Worm (Caenorhabditis elegans) whole organism, late embryonic: ENCODE data around the gene ess-2.

Experiments
- C08G9.2 ChIP-seq: sonication (generic microtip); optimal IDR thresholded peaks from 2 replicates; lab custom pipeline; 2016; ENCODE audit warnings: mild to moderate bottlenecking, missing genetic modification characterization, moderate library complexity, missing compliant biosample characterization
- C38D4.7 ChIP-seq: fragments of 200-800 bp; sonication (Bioruptor generic); optimal IDR thresholded peaks from 2 replicates; lab custom pipeline; 2018; ENCODE audit warnings: mild to moderate bottlenecking, missing genetic modification characterization, moderate library complexity, missing compliant biosample characterization
- F13H6.1 ChIP-seq: sonication (generic microtip); optimal IDR thresholded peaks from 2 replicates; lab custom pipeline; 2016; ENCODE audit warnings: missing genetic modification characterization, missing compliant biosample characterization
- K02D7.2 ChIP-seq: sonication (generic microtip); optimal IDR thresholded peaks from 2 replicates; lab custom pipeline; 2017; ENCODE audit warnings: mild to moderate bottlenecking, missing genetic modification characterization, missing compliant biosample characterization
- T23F11.4 ChIP-seq: fragments of 200-800 bp; sonication (Bioruptor generic); optimal IDR thresholded peaks from 2 replicates; lab custom pipeline; 2018; ENCODE audit warnings: mild to moderate bottlenecking, missing genetic modification characterization, missing compliant biosample characterization
- ceh-18 ChIP-seq: sonication (generic microtip); optimal IDR thresholded peaks from 2 replicates; lab custom pipeline; 2016; ENCODE audit warnings: missing genetic modification characterization, missing compliant biosample characterization
- ceh-19 ChIP-seq: fragments of 200-800 bp; sonication (Bioruptor generic); optimal IDR thresholded peaks from 2 replicates; lab custom pipeline; 2018; ENCODE audit warnings: mild to moderate bottlenecking, missing genetic modification characterization, missing compliant biosample characterization
- ceh-2 ChIP-seq: sonication (generic microtip); optimal IDR thresholded peaks from 2 replicates; lab custom pipeline; 2016; ENCODE audit warnings: missing genotype, missing genetic modification characterization, missing compliant biosample characterization
- ceh-22 ChIP-seq: sonication (generic microtip); optimal IDR thresholded peaks from 2 replicates; lab custom pipeline; 2017; ENCODE audit warnings: missing biosample characterization, missing genetic modification characterization
- ceh-31 ChIP-seq: sonication (generic microtip); optimal IDR thresholded peaks from 2 replicates; lab custom pipeline; 2016; ENCODE audit warnings: missing genetic modification characterization, missing compliant biosample characterization
- ceh-45 ChIP-seq: fragments of 200-800 bp; sonication (Bioruptor generic); IDR thresholded peaks from 2 replicates; pipeline ENCODE4 v1.3.6; 2022; ENCODE audit warnings: missing genetic modification reagents, missing genetic modification characterization, missing compliant biosample characterization
- ceh-48 ChIP-seq: sonication (generic microtip); optimal IDR thresholded peaks from 2 replicates; lab custom pipeline; 2016; ENCODE audit warnings: missing genetic modification characterization, inconsistent platforms, missing compliant biosample characterization
- ceh-6 ChIP-seq: fragments of 200-800 bp; sonication (Bioruptor generic); optimal IDR thresholded peaks from 2 replicates; lab custom pipeline; 2018; ENCODE audit warnings: mild to moderate bottlenecking, missing genetic modification characterization, missing compliant biosample characterization
- ceh-9 ChIP-seq: sonication (generic microtip); optimal IDR thresholded peaks from 2 replicates; lab custom pipeline; 2016; ENCODE audit warnings: mild to moderate bottlenecking, missing genetic modification characterization, inconsistent platforms, missing compliant biosample characterization
- dmd-4 ChIP-seq: sonication (generic microtip); optimal IDR thresholded peaks from 2 replicates; lab custom pipeline; 2016; ENCODE audit warnings: borderline replicate concordance, missing genetic modification characterization, missing compliant biosample characterization
- dve-1 ChIP-seq: sonication (generic microtip); optimal IDR thresholded peaks from 2 replicates; lab custom pipeline; 2017; ENCODE audit warnings: antibody characterized with exemption, mild to moderate bottlenecking, missing genetic modification characterization, missing compliant biosample characterization
- elt-2 ChIP-seq: sonication (generic microtip); optimal IDR thresholded peaks from 2 replicates; lab custom pipeline; 2016; ENCODE audit warnings: missing genetic modification reagents, missing genetic modification characterization, missing compliant biosample characterization
- elt-4 ChIP-seq: sonication (generic microtip); optimal IDR thresholded peaks from 2 replicates; lab custom pipeline; 2016; ENCODE audit warnings: missing genetic modification characterization, missing compliant biosample characterization
- fkh-10 ChIP-seq: fragments of 150-350 bp; optimal IDR thresholded peaks from 2 replicates; lab custom pipeline; 2014; ENCODE audit warnings: missing biosample characterization, missing genetic modification reagents, missing genetic modification characterization
- fkh-6 ChIP-seq: sonication (generic microtip); optimal IDR thresholded peaks from 2 replicates; lab custom pipeline; 2016; ENCODE audit warnings: missing genetic modification characterization, missing compliant biosample characterization
- hlh-30 ChIP-seq: sonication (generic microtip); optimal IDR thresholded peaks from 2 replicates; lab custom pipeline; 2017; ENCODE audit warnings: antibody characterized with exemption, missing genetic modification characterization, missing compliant biosample characterization; ENCODE audit not compliant: insufficient read depth
- lim-6 ChIP-seq: sonication (generic microtip); optimal IDR thresholded peaks from 2 replicates; lab custom pipeline; 2016; ENCODE audit warnings: missing genetic modification characterization, missing compliant biosample characterization
- madf-2 ChIP-seq: sonication (generic microtip); optimal IDR thresholded peaks from 2 replicates; lab custom pipeline; 2017; ENCODE audit warnings: missing genetic modification characterization, missing compliant biosample characterization
- mec-3 ChIP-seq: sonication (generic microtip); optimal IDR thresholded peaks from 2 replicates; lab custom pipeline; 2016; ENCODE audit warnings: borderline replicate concordance, missing genetic modification characterization, missing compliant biosample characterization
- nfya-1 ChIP-seq: sonication (generic microtip); optimal IDR thresholded peaks from 2 replicates; lab custom pipeline; 2017; ENCODE audit warnings: missing genetic modification characterization, mild to moderate bottlenecking, missing compliant biosample characterization, antibody characterized with exemption, moderate library complexity
- nhr-11 ChIP-seq: fragments of 150-350 bp; optimal IDR thresholded peaks from 2 replicates; lab custom pipeline; 2014; ENCODE audit warnings: missing biosample characterization, missing genetic modification characterization
- npax-4 ChIP-seq: sonication (generic microtip); optimal IDR thresholded peaks from 2 replicates; lab custom pipeline; 2016; ENCODE audit warnings: missing genetic modification characterization, missing compliant biosample characterization
- pag-3 ChIP-seq: sonication (generic microtip); optimal IDR thresholded peaks from 2 replicates; lab custom pipeline; 2016; ENCODE audit warnings: missing compliant biosample characterization, missing genetic modification characterization, borderline replicate concordance
- pha-4 ChIP-seq: fragments of 150-350 bp; optimal IDR thresholded peaks from 2 replicates; lab custom pipeline; 2018; ENCODE audit warnings: missing biosample characterization, missing genetic modification reagents, missing genetic modification characterization
- ref-2 ChIP-seq: sonication (generic microtip); optimal IDR thresholded peaks from 2 replicates; lab custom pipeline; 2016; ENCODE audit warnings: missing genetic modification characterization, missing compliant biosample characterization
- sdc-2 ChIP-seq: sonication (generic microtip); optimal IDR thresholded peaks from 2 replicates; lab custom pipeline; 2016; ENCODE audit warnings: missing genotype, missing genetic modification characterization, missing compliant biosample characterization
- sox-2 ChIP-seq: fragments of 200-800 bp; sonication (Bioruptor generic); IDR thresholded peaks from 2 replicates; pipeline ENCODE4 v1.3.6; 2022; ENCODE audit warnings: missing genetic modification reagents, missing genetic modification characterization, missing compliant biosample characterization
- syd-9 ChIP-seq: sonication (generic microtip); optimal IDR thresholded peaks from 2 replicates; lab custom pipeline; 2016; ENCODE audit warnings: mild to moderate bottlenecking, missing genetic modification characterization, moderate library complexity, missing compliant biosample characterization
- tbx-2 ChIP-seq: sonication (generic microtip); optimal IDR thresholded peaks from 2 replicates; lab custom pipeline; 2016; ENCODE audit warnings: missing genetic modification characterization, missing compliant biosample characterization
- unc-3 ChIP-seq, 2 experiments: fragments of 200-800 bp in 1 of 2; sonication (Bioruptor generic) in 1 of 2; sonication (generic microtip) in 1 of 2; conservative IDR thresholded peaks in 1 of 2; optimal IDR thresholded peaks in 1 of 2; 2 replicates each; pipeline versions ENCODE4 v1.3.6 to Lab custom; 2016 to 2022; ENCODE audit warnings: missing compliant biosample characterization in 2 of 2, missing genetic modification characterization in 2 of 2, missing genetic modification reagents in 1 of 2
- unc-55 ChIP-seq: sonication (generic microtip); optimal IDR thresholded peaks from 2 replicates; lab custom pipeline; 2017; ENCODE audit warnings: missing biosample characterization, missing genetic modification reagents, missing genetic modification characterization
- zip-5 ChIP-seq: sonication (generic microtip); optimal IDR thresholded peaks from 2 replicates; lab custom pipeline; 2016; ENCODE audit warnings: missing genetic modification characterization, missing compliant biosample characterization
- ztf-16 ChIP-seq: sonication (generic microtip); optimal IDR thresholded peaks from 2 replicates; lab custom pipeline; 2017; ENCODE audit warnings: missing genetic modification characterization, missing compliant biosample characterization

ess-2 gene

ce11 chrIII:8494708-8495107 lies 4.6 kb upstream of the ess-2 start, which contains the start of gene pac-1:
Gene pac-1 (plus strand): TSS chrIII:8495008.
- TF ChIP-seq ceh-19: no peak
- no peak for TF ChIP-seq ceh-2
- TF ChIP-seq nhr-11 (tag; lab: Kevin White, UChicago): no peak
- no peak for TF ChIP-seq elt-4
- TF ChIP-seq ceh-31 (tag; lab: Kevin White, UChicago): no peak
- no peak for TF ChIP-seq npax-4 (tag; lab: Kevin White, UChicago)
- TF ChIP-seq ceh-45 (GFP tag; lab: Robert Waterston, UW): no peak
- no peak for TF ChIP-seq nfya-1
- TF ChIP-seq unc-55: no peak
- no peak for TF ChIP-seq sox-2 (GFP tag; lab: Robert Waterston, UW)
- no peak for TF ChIP-seq pag-3 (tag; lab: Kevin White, UChicago)
- TF ChIP-seq elt-2 (tag; lab: Kevin White, UChicago): no peak
- TF ChIP-seq fkh-6: no peak
- no peak for TF ChIP-seq ceh-6 (GFP tag; lab: Kevin White, UChicago)
- TF ChIP-seq fkh-10 (GFP tag; lab: Kevin White, UChicago): no peak
- TF ChIP-seq C08G9.2 (tag; lab: Kevin White, UChicago): no peak
- no peak for TF ChIP-seq syd-9
- no peak for TF ChIP-seq zip-5 (tag; lab: Kevin White, UChicago)

- TF ChIP-seq unc-55 (no peak), ztf-16 (tag; lab: Kevin White, UChicago) (no peak), T23F11.4 (GFP tag; lab: Kevin White, UChicago) (no peak), dve-1 (tag; lab: Kevin White, UChicago) (no peak), hlh-30 (no peak), zip-5 (tag; lab: Kevin White, UChicago) (no peak)
Measured at ce11 chrIII:8491945-8492344, 1.8 kb upstream of the ess-2 start.

ce11 chrIII:8483853-8484252 lies 6.3 kb downstream of the ess-2 start, which contains the start of gene F42H10.3:
Gene F42H10.3 (plus strand): TSS chrIII:8484153.
- TF ChIP-seq C08G9.2 (tag; lab: Kevin White, UChicago) (no peak), ceh-48 (tag; lab: Kevin White, UChicago) (no peak), zip-5 (tag; lab: Kevin White, UChicago) (no peak), ref-2 (no peak), nhr-11 (tag; lab: Kevin White, UChicago) (no peak), fkh-10 (GFP tag; lab: Kevin White, UChicago) (no peak), pha-4 (no peak), unc-3 (GFP tag; conservative IDR thresholded peaks at IDR 0.05; lab: Robert Waterston, UW) (no peak), unc-3 (tag; optimal IDR thresholded peaks at IDR 0.05; lab: Kevin White, UChicago) (no peak), nfya-1 (no peak), lim-6 (no peak), madf-2 (tag; lab: Kevin White, UChicago) (no peak), tbx-2 (tag; lab: Kevin White, UChicago) (no peak), F13H6.1 (tag; lab: Kevin White, UChicago) (no peak), T23F11.4 (GFP tag; lab: Kevin White, UChicago) (no peak), C38D4.7 (GFP tag; lab: Kevin White, UChicago) (no peak), ceh-31 (tag; lab: Kevin White, UChicago) (no peak), mec-3 (tag; lab: Kevin White, UChicago) (no peak), ceh-18 (tag; lab: Kevin White, UChicago) (no peak)

ce11 chrIII:8480355-8480754 lies 9.8 kb downstream of the ess-2 start, which contains the start of gene F42H10.6:
Gene F42H10.6 (minus strand): TSS chrIII:8480455.
- no peak for TF ChIP-seq ceh-9 (tag; lab: Kevin White, UChicago)
- no peak for TF ChIP-seq ceh-22
- no peak for TF ChIP-seq K02D7.2 (tag; lab: Kevin White, UChicago)
- TF ChIP-seq dmd-4 (tag; lab: Kevin White, UChicago): no peak
- no peak for TF ChIP-seq ceh-19
- TF ChIP-seq C08G9.2 (tag; lab: Kevin White, UChicago): no peak
- no peak for TF ChIP-seq sdc-2 (tag; lab: Kevin White, UChicago)
- TF ChIP-seq nhr-11 (tag; lab: Kevin White, UChicago): no peak
